Worm (Caenorhabditis elegans) whole organism, mixed stage, embryonic: ENCODE measurements around the gene F19C7.4.
A peak's percentile ranks its signal among the peaks of the same experiment; 100 is the strongest.

Source experiments
- M03D4.4 ChIP-seq: sonication (generic microtip); optimal IDR thresholded peaks from 2 replicates; lab custom pipeline; 2017; ENCODE audit warnings: mild to moderate bottlenecking, missing genetic modification characterization, missing compliant biosample characterization
- bed-3 ChIP-seq: fragments of 200-800 bp; sonication (Bioruptor generic); optimal IDR thresholded peaks from 3 replicates; lab custom pipeline; 2018; ENCODE audit warnings: mild to moderate bottlenecking, missing genetic modification characterization, moderate library complexity, missing compliant biosample characterization
- ceh-43 ChIP-seq: fragments of 200-800 bp; sonication (Bioruptor generic); optimal IDR thresholded peaks from 2 replicates; lab custom pipeline; 2018; ENCODE audit warnings: mild to moderate bottlenecking, missing genetic modification characterization, moderate library complexity, missing compliant biosample characterization
- ceh-83 ChIP-seq: fragments of 200-800 bp; sonication (Bioruptor generic); optimal IDR thresholded peaks from 2 replicates; lab custom pipeline; 2018; ENCODE audit warnings: mild to moderate bottlenecking, missing genetic modification characterization, missing compliant biosample characterization
- ces-1 ChIP-seq: fragments of 150-350 bp; optimal IDR thresholded peaks from 2 replicates; lab custom pipeline; 2014; ENCODE audit warnings: missing biosample characterization, missing genetic modification reagents, missing genetic modification characterization
- drap-1 ChIP-seq: fragments of 200-800 bp; sonication (Bioruptor generic); optimal IDR thresholded peaks from 3 replicates; lab custom pipeline; 2018; ENCODE audit warnings: mild to moderate bottlenecking, missing genetic modification characterization, missing compliant biosample characterization
- elt-1 ChIP-seq: sonication (generic microtip); optimal IDR thresholded peaks from 2 replicates; lab custom pipeline; 2017; ENCODE audit warnings: missing genetic modification characterization, mild to moderate bottlenecking, missing compliant biosample characterization, antibody characterized with exemption, moderate library complexity, borderline replicate concordance; ENCODE audit not compliant: insufficient read depth
- elt-3 ChIP-seq: fragments of 150-350 bp; optimal IDR thresholded peaks from 2 replicates; lab custom pipeline; 2014; ENCODE audit warnings: missing biosample characterization, missing genetic modification characterization
- flh-1 ChIP-seq: fragments of 200-800 bp; sonication (Bioruptor generic); optimal IDR thresholded peaks from 2 replicates; lab custom pipeline; 2018; ENCODE audit warnings: mild to moderate bottlenecking, missing genetic modification characterization, moderate library complexity, missing compliant biosample characterization
- ham-2 ChIP-seq: fragments of 200-800 bp; sonication (Bioruptor generic); optimal IDR thresholded peaks from 2 replicates; lab custom pipeline; 2018; ENCODE audit warnings: mild to moderate bottlenecking, missing genetic modification characterization, missing compliant biosample characterization
- hlh-1 ChIP-seq: fragments of 150-350 bp; optimal IDR thresholded peaks from 2 replicates; lab custom pipeline; 2014; ENCODE audit warnings: missing biosample characterization, missing genetic modification reagents, missing genetic modification characterization
- lin-13 ChIP-seq: fragments of 150-350 bp; optimal IDR thresholded peaks from 2 replicates; lab custom pipeline; 2014; ENCODE audit warnings: missing biosample characterization, missing genetic modification characterization
- lsy-2 ChIP-seq: fragments of 150-350 bp; optimal IDR thresholded peaks from 2 replicates; lab custom pipeline; 2014; ENCODE audit warnings: missing biosample characterization, missing genetic modification characterization
- mab-5 ChIP-seq: fragments of 150-350 bp; optimal IDR thresholded peaks from 2 replicates; lab custom pipeline; 2014; ENCODE audit warnings: missing biosample characterization, missing genetic modification characterization
- mep-1 ChIP-seq: fragments of 150-350 bp; optimal IDR thresholded peaks from 2 replicates; lab custom pipeline; 2017; ENCODE audit warnings: missing biosample characterization, missing genetic modification reagents, missing genetic modification characterization, inconsistent platforms
- mls-2 ChIP-seq: sonication (generic microtip); optimal IDR thresholded peaks from 2 replicates; lab custom pipeline; 2016; ENCODE audit warnings: mild to moderate bottlenecking, missing genetic modification characterization, moderate library complexity, missing compliant biosample characterization
- nhr-12 ChIP-seq: fragments of 150-350 bp; optimal IDR thresholded peaks from 2 replicates; lab custom pipeline; 2014; ENCODE audit warnings: missing biosample characterization, missing genetic modification characterization
- nhr-2 ChIP-seq: fragments of 150-350 bp; optimal IDR thresholded peaks from 2 replicates; lab custom pipeline; 2014; ENCODE audit warnings: missing biosample characterization, missing genetic modification characterization
- nhr-237 ChIP-seq: fragments of 150-350 bp; optimal IDR thresholded peaks from 2 replicates; lab custom pipeline; 2014; ENCODE audit warnings: missing biosample characterization, missing genetic modification characterization
- nhr-28 ChIP-seq: fragments of 150-350 bp; optimal IDR thresholded peaks from 2 replicates; lab custom pipeline; 2014; ENCODE audit warnings: missing biosample characterization, missing genetic modification characterization
- nhr-76 ChIP-seq: sonication (generic microtip); optimal IDR thresholded peaks from 2 replicates; lab custom pipeline; 2017; ENCODE audit warnings: missing biosample characterization, missing genetic modification characterization
- pha-4 ChIP-seq: fragments of 150-350 bp; optimal IDR thresholded peaks from 2 replicates; lab custom pipeline; 2018; ENCODE audit warnings: missing biosample characterization, missing genetic modification reagents, missing genetic modification characterization
- sem-2 ChIP-seq: fragments of 200-800 bp; sonication (Bioruptor generic); optimal IDR thresholded peaks from 2 replicates; lab custom pipeline; 2018; ENCODE audit warnings: mild to moderate bottlenecking, missing genetic modification characterization, missing compliant biosample characterization
- snpc-4 ChIP-seq: fragments of 150-350 bp; optimal IDR thresholded peaks from 2 replicates; lab custom pipeline; 2014; ENCODE audit warnings: missing biosample characterization, missing genetic modification characterization
- sptf-1 ChIP-seq: sonication (generic microtip); optimal IDR thresholded peaks from 2 replicates; lab custom pipeline; 2017; ENCODE audit warnings: mild to moderate bottlenecking, missing genetic modification characterization, moderate library complexity, missing compliant biosample characterization
- tbx-8 ChIP-seq: fragments of 200-800 bp; sonication (Bioruptor generic); optimal IDR thresholded peaks from 2 replicates; lab custom pipeline; 2018; ENCODE audit warnings: mild to moderate bottlenecking, missing genetic modification characterization, moderate library complexity, missing compliant biosample characterization
- unc-39 ChIP-seq: fragments of 150-350 bp; optimal IDR thresholded peaks from 2 replicates; lab custom pipeline; 2014; ENCODE audit warnings: missing biosample characterization, missing genetic modification characterization
- unc-62 ChIP-seq: fragments of 150-350 bp; optimal IDR thresholded peaks from 2 replicates; lab custom pipeline; 2014; ENCODE audit warnings: missing biosample characterization, missing genetic modification reagents, missing genetic modification characterization
- zip-8 ChIP-seq: fragments of 150-350 bp; optimal IDR thresholded peaks from 2 replicates; lab custom pipeline; 2014; ENCODE audit warnings: missing biosample characterization, missing genetic modification characterization
- ztf-11 ChIP-seq: fragments of 150-350 bp; optimal IDR thresholded peaks from 2 replicates; lab custom pipeline; 2014; ENCODE audit warnings: missing biosample characterization, missing genetic modification characterization

The F19C7.4 gene

ce11 chrIV:4567343-4567742 is 35.3 kb upstream of the F19C7.4 start, which contains the start of gene F28E10.4:
Gene F28E10.4, minus strand, starts transcription at chrIV:4567443.
- TF ChIP-seq nhr-28 (tag; lab: Kevin White, UChicago) (no peak), pha-4 (tag; lab: Kevin White, UChicago) (no peak), mab-5 (no peak), drap-1 (no peak), ceh-83 (no peak), unc-62 (GFP tag; lab: Kevin White, UChicago) (no peak), zip-8 (tag; lab: Kevin White, UChicago) (no peak), hlh-1 (tag; lab: Kevin White, UChicago) (no peak), flh-1 (no peak), nhr-237 (tag; lab: Kevin White, UChicago) (no peak), sptf-1 (tag; lab: Kevin White, UChicago) (no peak), snpc-4 (tag; lab: Kevin White, UChicago) (no peak), tbx-8 (no peak)

- TF ChIP-seq nhr-12 (tag; lab: Kevin White, UChicago) (no peak), bed-3 (GFP tag; lab: Kevin White, UChicago) (no peak), ces-1 (GFP tag; lab: Kevin White, UChicago) (peak; percentile 73), nhr-237 (tag; lab: Kevin White, UChicago) (no peak)
Observed at ce11 chrIV:4568402-4568891, 34.2 kb upstream of the F19C7.4 start, which contains the start of gene F28E10.1. Gene F28E10.1, plus strand, starts transcription at chrIV:4568841.

ce11 chrIV:4570599-4570998 is 32.1 kb upstream of the F19C7.4 start:
- peak; percentile 71 for TF ChIP-seq ces-1 (GFP tag; lab: Kevin White, UChicago)
- no peak for TF ChIP-seq mls-2 (tag; lab: Kevin White, UChicago)

ce11 chrIV:4574051-4574450 is 28.6 kb upstream of the F19C7.4 start:
- TF ChIP-seq ces-1 (GFP tag; lab: Kevin White, UChicago) (peak; percentile 42), unc-39 (tag; lab: Kevin White, UChicago) (no peak), sptf-1 (tag; lab: Kevin White, UChicago) (no peak)
- TF ChIP-seq, all 35 proteins: peak for 1

ce11 chrIV:4576847-4577246 is 25.8 kb upstream of the F19C7.4 start:
- TF ChIP-seq unc-62 (GFP tag; lab: Kevin White, UChicago) (no peak), drap-1 (no peak), mep-1 (no peak), sem-2 (GFP tag; lab: Kevin White, UChicago) (no peak), pha-4 (tag; lab: Kevin White, UChicago) (no peak), ceh-83 (no peak), hlh-1 (tag; lab: Kevin White, UChicago) (no peak), lsy-2 (tag; lab: Kevin White, UChicago) (no peak), ztf-11 (tag; lab: Kevin White, UChicago) (no peak), elt-1 (tag; lab: Kevin White, UChicago) (no peak), sptf-1 (tag; lab: Kevin White, UChicago) (no peak), snpc-4 (tag; lab: Kevin White, UChicago) (no peak), ceh-43 (GFP tag; lab: Kevin White, UChicago) (no peak), nhr-2 (no peak), mab-5 (no peak), bed-3 (GFP tag; lab: Kevin White, UChicago) (no peak)

ce11 chrIV:4579472-4579871 is 23.2 kb upstream of the F19C7.4 start:
- TF ChIP-seq ham-2 (GFP tag; lab: Kevin White, UChicago) = no peak
- no peak for TF ChIP-seq elt-3 (tag; lab: Kevin White, UChicago)
- TF ChIP-seq nhr-237 (tag; lab: Kevin White, UChicago) = no peak
- no peak for TF ChIP-seq pha-4 (tag; lab: Kevin White, UChicago)
- TF ChIP-seq flh-1 = no peak
- no peak for TF ChIP-seq snpc-4 (tag; lab: Kevin White, UChicago)
- TF ChIP-seq zip-8 (tag; lab: Kevin White, UChicago) = no peak
- TF ChIP-seq mep-1 = no peak
- TF ChIP-seq nhr-76 = no peak
- no peak for TF ChIP-seq lin-13 (tag; lab: Kevin White, UChicago)
- TF ChIP-seq ces-1 (GFP tag; lab: Kevin White, UChicago) = no peak
- no peak for TF ChIP-seq ceh-83
- TF ChIP-seq bed-3 (GFP tag; lab: Kevin White, UChicago) = no peak
- TF ChIP-seq unc-39 (tag; lab: Kevin White, UChicago) = no peak
- TF ChIP-seq M03D4.4 (tag; lab: Kevin White, UChicago) = no peak
